Fruit fly (Drosophila melanogaster) whole organism, embryonic: ENCODE results near the gene CG3306.

Experiments
- B-H2 ChIP-seq: fragments of 200-800 bp; sonication (Bioruptor generic); optimal IDR thresholded peaks from 2 replicates; lab custom pipeline; 2018; ENCODE audit warnings: missing biosample characterization, mild to moderate bottlenecking, missing genetic modification characterization
- Bdp1 ChIP-seq: fragments of 200-800 bp; sonication (Bioruptor generic); optimal IDR thresholded peaks from 3 replicates; lab custom pipeline; 2016; ENCODE audit warnings: missing biosample characterization, missing genetic modification characterization
- CG13296 ChIP-seq: fragments of 200-800 bp; sonication (Bioruptor generic); optimal IDR thresholded peaks from 3 replicates; lab custom pipeline; 2018; ENCODE audit warnings: missing biosample characterization, mild to moderate bottlenecking, missing genetic modification characterization
- CG14965 ChIP-seq: fragments of 200-800 bp; sonication (Bioruptor generic); optimal IDR thresholded peaks from 2 replicates; lab custom pipeline; 2016; ENCODE audit warnings: missing biosample characterization, missing genetic modification characterization, borderline replicate concordance
- CG15696 ChIP-seq: fragments of 200-800 bp; sonication (Bioruptor generic); optimal IDR thresholded peaks from 2 replicates; lab custom pipeline; 2019; ENCODE audit warnings: missing biosample characterization, mild to moderate bottlenecking, missing genetic modification characterization, moderate library complexity
- CG16813 ChIP-seq: fragments of 200-800 bp; sonication (Bioruptor generic); IDR thresholded peaks from 3 replicates; pipeline ENCODE4 v1.3.6; 2022; ENCODE audit warnings: missing biosample characterization, missing genetic modification characterization; ENCODE audit not compliant: partially characterized antibody
- CG17829 ChIP-seq: fragments of 200-800 bp; optimal IDR thresholded peaks from 2 replicates; lab custom pipeline; 2019; ENCODE audit warnings: missing biosample characterization, mild to moderate bottlenecking, missing genetic modification characterization, moderate library complexity
- CG18599 ChIP-seq: fragments of 200-800 bp; sonication (Bioruptor generic); optimal IDR thresholded peaks from 3 replicates; lab custom pipeline; 2017; ENCODE audit warnings: missing biosample characterization, missing genetic modification characterization, mild to moderate bottlenecking, moderate library complexity, missing genetic modification reagents
- CG2116 ChIP-seq: fragments of 200-800 bp; sonication (Bioruptor generic); optimal IDR thresholded peaks from 3 replicates; lab custom pipeline; 2018; ENCODE audit warnings: missing biosample characterization, mild to moderate bottlenecking, missing genetic modification characterization
- CG2678 ChIP-seq: fragments of 200-800 bp; sonication (Bioruptor generic); optimal IDR thresholded peaks from 3 replicates; lab custom pipeline; 2019; ENCODE audit warnings: missing biosample characterization, mild to moderate bottlenecking, missing genetic modification characterization, moderate library complexity
- CG2712 ChIP-seq: fragments of 200-800 bp; optimal IDR thresholded peaks from 3 replicates; lab custom pipeline; 2019; ENCODE audit warnings: missing biosample characterization, mild to moderate bottlenecking, missing genetic modification characterization, moderate library complexity
- CG30020 ChIP-seq: fragments of 200-800 bp; optimal IDR thresholded peaks from 2 replicates; lab custom pipeline; 2019; ENCODE audit warnings: missing biosample characterization, mild to moderate bottlenecking, missing genetic modification characterization, moderate library complexity
- CG32767 ChIP-seq: fragments of 200-800 bp; sonication (Bioruptor generic); IDR thresholded peaks from 2 replicates; pipeline ENCODE4 v1.3.6; 2022; ENCODE audit warnings: missing biosample characterization, missing genetic modification characterization
- CG34376 ChIP-seq: fragments of 200-800 bp; sonication (Bioruptor generic); optimal IDR thresholded peaks from 2 replicates; lab custom pipeline; 2018; ENCODE audit warnings: missing biosample characterization, mild to moderate bottlenecking, missing genetic modification characterization
- CG42726 ChIP-seq: fragments of 200-800 bp; sonication (Bioruptor generic); IDR thresholded peaks from 2 replicates; pipeline ENCODE4 v1.3.6; 2022; ENCODE audit warnings: missing biosample characterization, missing genetic modification characterization; ENCODE audit not compliant: partially characterized antibody
- CG6175 ChIP-seq: fragments of 200-800 bp; sonication (Bioruptor generic); IDR thresholded peaks from 3 replicates; pipeline ENCODE4 v1.3.6; 2022; ENCODE audit warnings: missing biosample characterization, missing genetic modification characterization
- CG7987 ChIP-seq: fragments of 200-800 bp; sonication (Bioruptor generic); optimal IDR thresholded peaks from 2 replicates; lab custom pipeline; 2018; ENCODE audit warnings: missing biosample characterization, mild to moderate bottlenecking, missing genetic modification characterization, moderate library complexity
- CG8924 ChIP-seq: fragments of 200-800 bp; optimal IDR thresholded peaks from 3 replicates; lab custom pipeline; 2019; ENCODE audit warnings: missing biosample characterization, mild to moderate bottlenecking, missing genetic modification characterization, moderate library complexity
- CG9727 ChIP-seq: fragments of 200-800 bp; sonication (Bioruptor generic); optimal IDR thresholded peaks from 3 replicates; lab custom pipeline; 2017; ENCODE audit warnings: missing biosample characterization, mild to moderate bottlenecking, missing genetic modification characterization
- CoRest ChIP-seq: fragments of 200-800 bp; sonication (Bioruptor generic); optimal IDR thresholded peaks from 3 replicates; lab custom pipeline; 2018; ENCODE audit warnings: missing biosample characterization, mild to moderate bottlenecking, missing genetic modification characterization, moderate library complexity
- CrebB ChIP-seq: fragments of 200-800 bp; sonication (Bioruptor generic); optimal IDR thresholded peaks from 3 replicates; lab custom pipeline; 2018; ENCODE audit warnings: missing biosample characterization, mild to moderate bottlenecking, missing genetic modification characterization
- D19B ChIP-seq: fragments of 200-800 bp; sonication (Bioruptor generic); optimal IDR thresholded peaks from 2 replicates; lab custom pipeline; 2017; ENCODE audit warnings: missing biosample characterization, mild to moderate bottlenecking, missing genetic modification characterization
- Dip2 ChIP-seq: fragments of 200-800 bp; sonication (Bioruptor generic); IDR thresholded peaks from 2 replicates; pipeline ENCODE4 v1.3.6; 2022; ENCODE audit warnings: missing biosample characterization, missing genetic modification characterization
- Drgx ChIP-seq: fragments of 200-800 bp; sonication (Bioruptor generic); IDR thresholded peaks from 2 replicates; pipeline ENCODE4 v1.3.6; 2022; ENCODE audit warnings: missing biosample characterization, missing genetic modification characterization
- Ets65A ChIP-seq: fragments of 200-800 bp; sonication (Bioruptor generic); peaks from one replicate; lab custom pipeline; 2016; ENCODE audit warnings: missing biosample characterization, missing genetic modification characterization
- HLH4C ChIP-seq: fragments of 200-800 bp; sonication (Bioruptor generic); IDR thresholded peaks from 3 replicates; pipeline ENCODE4 v1.3.6; 2022; ENCODE audit warnings: missing biosample characterization, missing genetic modification characterization; ENCODE audit not compliant: partially characterized antibody
- Mes4 ChIP-seq: fragments of 200-800 bp; sonication (Bioruptor generic); optimal IDR thresholded peaks from 2 replicates; lab custom pipeline; 2016; ENCODE audit warnings: missing biosample characterization, missing genetic modification characterization
- Nf-YA ChIP-seq: fragments of 200-800 bp; sonication (Bioruptor generic); IDR thresholded peaks from 2 replicates; pipeline ENCODE4 v1.3.6; 2022; ENCODE audit warnings: missing biosample characterization, missing genetic modification characterization
- Nf-YC ChIP-seq: fragments of 200-800 bp; optimal IDR thresholded peaks from 3 replicates; lab custom pipeline; 2019; ENCODE audit warnings: missing biosample characterization, mild to moderate bottlenecking, missing genetic modification characterization, moderate library complexity
- PHDP ChIP-seq: fragments of 200-800 bp; sonication (Bioruptor generic); optimal IDR thresholded peaks from 3 replicates; lab custom pipeline; 2018; ENCODE audit warnings: missing biosample characterization, mild to moderate bottlenecking, missing genetic modification characterization, moderate library complexity
- Poxn ChIP-seq: fragments of 200-800 bp; sonication (Bioruptor generic); IDR thresholded peaks from 2 replicates; pipeline ENCODE4 v1.3.6; 2022; ENCODE audit warnings: missing biosample characterization, missing genetic modification characterization
- Sry-β ChIP-seq: fragments of 200-800 bp; sonication (Bioruptor generic); optimal IDR thresholded peaks from 2 replicates; lab custom pipeline; 2018; ENCODE audit warnings: missing biosample characterization, mild to moderate bottlenecking, missing genetic modification characterization, moderate library complexity
- Xrp1 ChIP-seq: fragments of 200-800 bp; sonication (Bioruptor generic); IDR thresholded peaks from 2 replicates; pipeline ENCODE4 v1.3.6; 2022; ENCODE audit warnings: missing biosample characterization, missing genetic modification characterization
- abd-A ChIP-seq: fragments of 200-800 bp; sonication (Bioruptor generic); optimal IDR thresholded peaks from 3 replicates; lab custom pipeline; 2019; ENCODE audit warnings: missing biosample characterization, mild to moderate bottlenecking, missing genetic modification characterization, moderate library complexity
- aop ChIP-seq: fragments of 200-800 bp; sonication (Bioruptor generic); IDR thresholded peaks from 2 replicates; pipeline ENCODE4 v1.3.6; 2022; ENCODE audit warnings: missing biosample characterization, missing genetic modification characterization
- cg ChIP-seq: fragments of 200-800 bp; sonication (Bioruptor generic); optimal IDR thresholded peaks from 3 replicates; lab custom pipeline; 2019; ENCODE audit warnings: missing biosample characterization, mild to moderate bottlenecking, missing genetic modification characterization, moderate library complexity
- dm ChIP-seq: fragments of 200-800 bp; sonication (Bioruptor generic); optimal IDR thresholded peaks from 3 replicates; lab custom pipeline; 2016; ENCODE audit warnings: missing biosample characterization, missing genetic modification characterization
- fd64A ChIP-seq: fragments of 200-800 bp; sonication (Bioruptor generic); optimal IDR thresholded peaks from 3 replicates; lab custom pipeline; 2018; ENCODE audit warnings: missing biosample characterization, mild to moderate bottlenecking, missing genetic modification characterization
- hth ChIP-seq: fragments of >200 bp; optimal IDR thresholded peaks from 2 replicates; lab custom pipeline; 2017; ENCODE audit warnings: inconsistent platforms
- insv ChIP-seq, 2 experiments: fragments of 200-800 bp; sonication (Bioruptor generic); optimal IDR thresholded peaks; 3 replicates each; lab custom pipeline; 2016 to 2018; ENCODE audit warnings: missing biosample characterization in 2 of 2, missing genetic modification characterization in 2 of 2
- lab ChIP-seq: fragments of 200-800 bp; sonication (Bioruptor generic); optimal IDR thresholded peaks from 3 replicates; lab custom pipeline; 2017; ENCODE audit warnings: missing biosample characterization, missing genetic modification characterization, mild to moderate bottlenecking, moderate library complexity, missing genetic modification reagents
- org-1 ChIP-seq: fragments of 200-800 bp; sonication (Bioruptor generic); optimal IDR thresholded peaks from 2 replicates; lab custom pipeline; 2017; ENCODE audit warnings: missing biosample characterization, missing genetic modification characterization
- peb ChIP-seq: fragments of 200-800 bp; sonication (Bioruptor generic); IDR thresholded peaks from 2 replicates; pipeline ENCODE4 v1.3.6; 2022; ENCODE audit warnings: missing biosample characterization, missing genetic modification characterization
- run ChIP-seq: fragments of 200-800 bp; sonication (Bioruptor generic); optimal IDR thresholded peaks from 3 replicates; lab custom pipeline; 2018; ENCODE audit warnings: missing biosample characterization, mild to moderate bottlenecking, missing genetic modification characterization
- seq ChIP-seq: fragments of 200-800 bp; sonication (Bioruptor generic); IDR thresholded peaks from 2 replicates; pipeline ENCODE4 v1.3.6; 2022; ENCODE audit warnings: missing biosample characterization, missing genetic modification characterization
- sima ChIP-seq: fragments of 200-800 bp; sonication (Bioruptor generic); optimal IDR thresholded peaks from 2 replicates; lab custom pipeline; 2016; ENCODE audit warnings: missing biosample characterization, missing genetic modification characterization
- sob ChIP-seq: fragments of 200-800 bp; sonication (Bioruptor generic); IDR thresholded peaks from 2 replicates; pipeline ENCODE4 v1.3.6; 2022; ENCODE audit warnings: missing biosample characterization, missing genetic modification characterization
- tup ChIP-seq: fragments of 200-800 bp; sonication (Bioruptor generic); optimal IDR thresholded peaks from 2 replicates; lab custom pipeline; 2016; ENCODE audit warnings: missing biosample characterization, mild to moderate bottlenecking, missing genetic modification characterization, moderate library complexity
- zfh1 ChIP-seq: fragments of 200-800 bp; sonication (Bioruptor generic); IDR thresholded peaks from 3 replicates; pipeline ENCODE4 v1.3.6; 2022; ENCODE audit warnings: missing biosample characterization, missing genetic modification characterization

Gene CG3306

DNA sequence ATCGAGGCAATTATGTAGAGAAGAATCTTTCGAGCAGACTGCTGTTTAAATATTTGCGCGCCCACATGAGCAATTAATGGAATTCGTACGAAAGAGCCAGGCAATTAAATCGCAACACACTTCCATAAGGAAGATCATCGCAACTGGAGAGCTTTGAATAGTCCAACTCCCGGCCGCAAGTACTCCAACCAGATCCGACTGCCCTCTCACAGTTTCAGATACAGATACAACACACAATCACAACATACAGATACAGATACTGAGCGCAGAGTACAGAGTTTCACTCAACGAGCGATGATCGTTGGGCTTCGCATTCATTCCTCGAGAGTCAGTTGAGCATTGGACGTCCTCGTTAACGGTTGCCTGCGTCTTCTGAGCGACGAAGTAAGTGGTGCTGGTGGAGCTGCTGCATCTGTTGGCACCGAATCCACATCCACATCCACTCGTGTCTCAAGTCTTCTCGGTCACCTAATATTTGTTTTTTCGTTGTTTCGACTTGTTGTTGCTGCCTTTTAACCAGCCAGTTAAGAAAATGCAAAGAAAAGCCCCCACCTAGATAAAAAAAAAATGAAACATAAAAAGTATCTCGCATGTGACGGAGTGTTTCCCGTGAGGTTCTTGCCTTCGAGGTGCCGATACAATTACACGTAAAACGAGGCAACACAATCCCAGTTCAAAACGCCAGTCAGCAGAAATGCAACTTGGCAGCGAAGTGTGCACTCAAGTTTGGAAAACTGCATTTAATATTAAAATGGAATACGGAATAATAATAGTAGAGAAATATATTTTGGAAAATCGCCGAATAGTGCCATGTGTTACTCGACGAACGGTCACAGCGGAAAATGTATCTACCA, 13.5 kb downstream of the CG3306 start, which contains the start of gene LanB2 (continued):
- TF ChIP-seq aop (GFP tag; lab: Robert Waterston, UW) (no peak), D19B (GFP tag; lab: Kevin White, UChicago) (no peak), CoRest (tag; lab: Kevin White, UChicago) (no peak), Dip2 (GFP tag; lab: Robert Waterston, UW) (no peak), Xrp1 (GFP tag; lab: Robert Waterston, UW) (no peak), CG30020 (tag; lab: Kevin White, UChicago) (no peak), sima (no peak), org-1 (GFP tag; lab: Kevin White, UChicago) (peak; percentile 17), CrebB (tag; lab: Kevin White, UChicago) (peak; percentile 64), run (tag; lab: Kevin White, UChicago) (no peak), CG9727 (GFP tag; lab: Kevin White, UChicago) (peak; percentile 6), Ets65A (GFP tag; lab: Kevin White, UChicago) (no peak), CG14965 (GFP tag; lab: Kevin White, UChicago) (no peak), Drgx (0 out of 2 replicates have a peak, but pooled peaks have one; percentile 13), HLH4C (GFP tag; lab: Robert Waterston, UW) (peak; percentile 25; the same call in 1 of the 3 replicates), CG15696 (tag; lab: Kevin White, UChicago) (no peak), CG18599 (GFP tag; lab: Kevin White, UChicago) (peak; percentile 54), CG32767 (GFP tag; lab: Robert Waterston, UW) (0 out of 2 replicates have a peak, but pooled peaks have one; percentile 48), CG8924 (peak; percentile 18), hth (lab: Kevin White, UChicago) (no peak), abd-A (tag; lab: Kevin White, UChicago) (peak; percentile 41), seq (GFP tag; lab: Robert Waterston, UW) (no peak), Bdp1 (GFP tag; lab: Kevin White, UChicago) (no peak), cg (peak; percentile 88), Nf-YC (no peak), tup (no peak), CG2116 (GFP tag; lab: Kevin White, UChicago) (peak; percentile 3), B-H2 (GFP tag; lab: Kevin White, UChicago) (peak; percentile 47), Sry-β (GFP tag; lab: Kevin White, UChicago) (no peak), CG13296 (peak; percentile 10), PHDP (tag; lab: Kevin White, UChicago) (peak; percentile 24), CG42726 (GFP tag; lab: Robert Waterston, UW) (no peak), Mes4 (no peak), CG34376 (GFP tag; lab: Kevin White, UChicago) (peak; percentile 63), sob (GFP tag; lab: Robert Waterston, UW) (peak; percentile 35; the same call in 1 of the 2 replicates), CG2678 (peak; percentile 15), CG2712 (tag; lab: Kevin White, UChicago) (peak; percentile 17), lab (GFP tag; lab: Kevin White, UChicago) (peak; percentile 49), CG16813 (no peak), fd64A (peak; percentile 29), CG17829 (tag; lab: Kevin White, UChicago) (peak; percentile 37), CG6175 (GFP tag; lab: Robert Waterston, UW) (no peak), zfh1 (0 out of 3 replicates have a peak, but pooled peaks have one; percentile 52), dm (GFP tag; lab: Kevin White, UChicago) (no peak), Poxn (GFP tag; lab: Robert Waterston, UW) (no peak), peb (GFP tag; lab: Robert Waterston, UW) (no peak), CG7987 (GFP tag; lab: Kevin White, UChicago) (peak; percentile 16), Nf-YA (0 out of 2 replicates have a peak, but pooled peaks have one; percentile 14), insv (GFP tag; optimal IDR thresholded peaks at IDR 0.05; lab: Kevin White, UChicago) (peak in 1 of 2 experiments; percentile 87)
